Worm (Caenorhabditis elegans) whole organism, L2 larva: Measurements from ENCODE around the gene daf-7.

Experiments
- C34F6.9 ChIP-seq: fragments of 150-350 bp; optimal IDR thresholded peaks from 2 replicates; lab custom pipeline; 2014; ENCODE audit warnings: missing biosample characterization, missing genetic modification characterization
- F13H6.1 ChIP-seq: sonication (generic microtip); optimal IDR thresholded peaks from 2 replicates; lab custom pipeline; 2016; ENCODE audit warnings: missing genetic modification characterization, missing compliant biosample characterization
- R02D3.7 ChIP-seq: fragments of 150-350 bp; optimal IDR thresholded peaks from 2 replicates; lab custom pipeline; 2014; ENCODE audit warnings: missing biosample characterization, missing genetic modification characterization
- Y55F3AM.14 ChIP-seq: fragments of 200-800 bp; sonication (Bioruptor generic); optimal IDR thresholded peaks from 2 replicates; lab custom pipeline; 2018; ENCODE audit warnings: mild to moderate bottlenecking, missing genetic modification characterization, missing compliant biosample characterization
- ZK546.5 ChIP-seq: sonication (generic microtip); optimal IDR thresholded peaks from 2 replicates; lab custom pipeline; 2017; ENCODE audit warnings: missing biosample characterization, missing genetic modification characterization
- alr-1 ChIP-seq: fragments of 150-350 bp; optimal IDR thresholded peaks from 2 replicates; lab custom pipeline; 2014; ENCODE audit warnings: missing biosample characterization, missing genetic modification characterization
- ama-1 ChIP-seq: fragments of 150-350 bp; optimal IDR thresholded peaks from 2 replicates; lab custom pipeline; 2018; ENCODE audit warnings: inconsistent platforms
- blmp-1 ChIP-seq: sonication (generic microtip); optimal IDR thresholded peaks from 2 replicates; lab custom pipeline; 2017; ENCODE audit warnings: missing genetic modification characterization, mild to moderate bottlenecking, missing compliant biosample characterization, antibody characterized with exemption, moderate library complexity; ENCODE audit not compliant: insufficient read depth
- ceh-16 ChIP-seq: fragments of 150-350 bp; optimal IDR thresholded peaks from 2 replicates; lab custom pipeline; 2014; ENCODE audit warnings: missing biosample characterization, missing genetic modification characterization
- ceh-82 ChIP-seq: fragments of 150-350 bp; optimal IDR thresholded peaks from 2 replicates; lab custom pipeline; 2014; ENCODE audit warnings: missing biosample characterization, missing genetic modification characterization
- crh-2 ChIP-seq: sonication (generic microtip); optimal IDR thresholded peaks from 2 replicates; lab custom pipeline; 2017; ENCODE audit warnings: missing biosample characterization, missing genetic modification characterization
- dmd-4 ChIP-seq: sonication (generic microtip); optimal IDR thresholded peaks from 2 replicates; lab custom pipeline; 2017; ENCODE audit warnings: missing biosample characterization, missing genetic modification characterization
- egl-27 ChIP-seq: sonication (generic microtip); optimal IDR thresholded peaks from 3 replicates; lab custom pipeline; 2017; ENCODE audit warnings: missing biosample characterization, missing genetic modification reagents, missing genetic modification characterization
- elt-1 ChIP-seq: fragments of 150-350 bp; optimal IDR thresholded peaks from 2 replicates; lab custom pipeline; 2014; ENCODE audit warnings: missing biosample characterization, missing genetic modification characterization
- fos-1 ChIP-seq: fragments of 150-350 bp; optimal IDR thresholded peaks from 2 replicates; lab custom pipeline; 2014; ENCODE audit warnings: missing biosample characterization, missing genetic modification characterization
- gmeb-1 ChIP-seq: fragments of 150-350 bp; optimal IDR thresholded peaks from 2 replicates; lab custom pipeline; 2014; ENCODE audit warnings: missing biosample characterization, missing genetic modification characterization
- lin-11 ChIP-seq: fragments of 150-350 bp; sonication (generic microtip); optimal IDR thresholded peaks from 2 replicates; lab custom pipeline; 2014; ENCODE audit warnings: missing biosample characterization, missing genetic modification characterization, inconsistent platforms, mixed read lengths
- lsy-2 ChIP-seq, 2 experiments: fragments of 150-350 bp in 1 of 2; sonication (generic microtip) in 1 of 2; optimal IDR thresholded peaks; 2 replicates each; lab custom pipeline; 2014 to 2017; ENCODE audit warnings: missing biosample characterization in 2 of 2, missing genetic modification characterization in 2 of 2
- mdl-1 ChIP-seq, 2 experiments: fragments of 150-350 bp in 1 of 2; sonication (generic microtip) in 1 of 2; optimal IDR thresholded peaks; 2 replicates each; lab custom pipeline; 2017; ENCODE audit warnings: missing biosample characterization in 2 of 2, missing genetic modification characterization in 2 of 2
- nhr-10 ChIP-seq: sonication (generic microtip); optimal IDR thresholded peaks from 2 replicates; lab custom pipeline; 2017; ENCODE audit warnings: missing biosample characterization, missing genetic modification characterization
- nhr-11 ChIP-seq: fragments of 150-350 bp; optimal IDR thresholded peaks from 2 replicates; lab custom pipeline; 2014; ENCODE audit warnings: missing biosample characterization, missing genetic modification characterization
- nhr-12 ChIP-seq: fragments of 150-350 bp; optimal IDR thresholded peaks from 2 replicates; lab custom pipeline; 2014; ENCODE audit warnings: missing biosample characterization, missing genetic modification characterization
- nhr-129 ChIP-seq: fragments of 150-350 bp; optimal IDR thresholded peaks from 2 replicates; lab custom pipeline; 2014; ENCODE audit warnings: missing biosample characterization, missing genetic modification characterization
- nhr-21 ChIP-seq: fragments of 150-350 bp; optimal IDR thresholded peaks from 2 replicates; lab custom pipeline; 2014; ENCODE audit warnings: missing biosample characterization, missing genetic modification characterization
- nhr-23 ChIP-seq: fragments of 150-350 bp; optimal IDR thresholded peaks from 2 replicates; lab custom pipeline; 2014; ENCODE audit warnings: missing biosample characterization, missing genetic modification reagents, missing genetic modification characterization
- nhr-237 ChIP-seq: fragments of 150-350 bp; optimal IDR thresholded peaks from 2 replicates; lab custom pipeline; 2014; ENCODE audit warnings: missing biosample characterization, missing genetic modification characterization
- nhr-25 ChIP-seq: fragments of 150-350 bp; sonication (generic microtip); optimal IDR thresholded peaks from 3 replicates; lab custom pipeline; 2014; ENCODE audit warnings: missing biosample characterization, missing genetic modification characterization
- nhr-77 ChIP-seq: fragments of 150-350 bp; optimal IDR thresholded peaks from 2 replicates; lab custom pipeline; 2014; ENCODE audit warnings: missing biosample characterization, missing genetic modification characterization
- skn-1 ChIP-seq: sonication (generic microtip); optimal IDR thresholded peaks from 2 replicates; lab custom pipeline; 2017; ENCODE audit warnings: missing biosample characterization, missing genetic modification characterization
- sma-3 ChIP-seq: sonication (generic microtip); optimal IDR thresholded peaks from 2 replicates; lab custom pipeline; 2016; ENCODE audit warnings: missing genetic modification reagents, missing genetic modification characterization, missing compliant biosample characterization
- sma-9 ChIP-seq, 2 experiments: fragments of 150-350 bp in 1 of 2; sonication (generic microtip) in 1 of 2; optimal IDR thresholded peaks; 2 replicates each; lab custom pipeline; 2014 to 2016; ENCODE audit warnings: missing genetic modification characterization in 2 of 2, mild to moderate bottlenecking in 1 of 2, missing biosample characterization in 1 of 2, missing compliant biosample characterization in 1 of 2, missing genetic modification reagents in 1 of 2, moderate library complexity in 1 of 2
- snpc-4 ChIP-seq: fragments of 150-350 bp; optimal IDR thresholded peaks from 2 replicates; lab custom pipeline; 2014; ENCODE audit warnings: missing biosample characterization, missing genetic modification characterization
- unc-39 ChIP-seq: fragments of 150-350 bp; optimal IDR thresholded peaks from 2 replicates; lab custom pipeline; 2014; ENCODE audit warnings: missing biosample characterization, missing genetic modification characterization
- unc-55 ChIP-seq: fragments of 150-350 bp; sonication (generic microtip); optimal IDR thresholded peaks from 3 replicates; lab custom pipeline; 2014; ENCODE audit warnings: missing biosample characterization, missing genetic modification reagents, missing genetic modification characterization
- zag-1 ChIP-seq: fragments of 150-350 bp; optimal IDR thresholded peaks from 2 replicates; lab custom pipeline; 2014; ENCODE audit warnings: missing biosample characterization, missing genetic modification characterization
- ztf-1 ChIP-seq: fragments of 200-800 bp; sonication (Bioruptor generic); conservative IDR thresholded peaks from 2 replicates; pipeline ENCODE4 v1.3.6; 2022; ENCODE audit warnings: missing genetic modification characterization, missing compliant biosample characterization
- ztf-4 ChIP-seq: fragments of 150-350 bp; optimal IDR thresholded peaks from 2 replicates; lab custom pipeline; 2014; ENCODE audit warnings: missing biosample characterization, missing genetic modification characterization

daf-7 gene

DNA sequence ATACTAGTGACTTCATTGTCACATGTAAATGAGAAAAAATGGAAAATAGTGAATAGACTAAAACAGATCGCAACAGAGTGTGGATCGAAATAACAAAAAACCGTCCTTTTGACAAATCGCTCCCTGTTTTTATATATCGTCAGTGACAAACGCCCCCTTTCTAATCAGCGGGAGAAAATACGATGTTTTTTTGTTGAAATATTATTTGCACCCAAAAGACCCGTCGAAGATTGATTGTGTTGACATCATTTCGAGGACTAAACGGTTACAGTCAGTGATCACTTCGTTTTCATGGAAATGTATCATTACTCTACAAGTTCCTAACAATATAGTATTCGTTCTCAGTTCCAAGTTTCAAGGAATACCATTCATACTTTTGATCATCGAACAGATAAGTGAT, 27.8 kb downstream of the daf-7 start, which contains the start of gene dos-3:
dos-3 (minus strand) TSS at position 101 of the 400 bp plus-strand sequence.
- TF ChIP-seq unc-39 (tag; lab: Kevin White, UChicago), result no peak
- no peak for TF ChIP-seq zag-1 (tag; lab: Kevin White, UChicago)
- TF ChIP-seq blmp-1 (tag; lab: Kevin White, UChicago), result no peak
- TF ChIP-seq egl-27 (tag; lab: Kevin White, UChicago), result no peak
- no peak for TF ChIP-seq dmd-4

- TF ChIP-seq C34F6.9 (tag; lab: Kevin White, UChicago) (no peak), nhr-25 (tag; lab: Kevin White, UChicago) (no peak), dmd-4 (no peak), ceh-82 (no peak), sma-9 (GFP tag; optimal IDR thresholded peaks at IDR 0.05; lab: Kevin White, UChicago) (no peak), sma-9 (tag; optimal IDR thresholded peaks at IDR 0.05; lab: Kevin White, UChicago) (no peak), ama-1 (lab: Kevin White, UChicago) (no peak), fos-1 (tag; lab: Kevin White, UChicago) (no peak), nhr-12 (tag; lab: Kevin White, UChicago) (no peak), nhr-77 (tag; lab: Kevin White, UChicago) (no peak), crh-2 (tag; lab: Kevin White, UChicago) (no peak), Y55F3AM.14 (GFP tag; lab: Kevin White, UChicago) (no peak), nhr-23 (tag; lab: Kevin White, UChicago) (no peak), nhr-11 (tag; lab: Kevin White, UChicago) (no peak), alr-1 (tag; lab: Kevin White, UChicago) (no peak), lin-11 (no peak), snpc-4 (tag; lab: Kevin White, UChicago) (no peak), nhr-237 (tag; lab: Kevin White, UChicago) (no peak)
Measured at ce11 chrIII:841177-841576, 29.5 kb downstream of the daf-7 start, which contains the start of gene K02F3.9. Gene K02F3.9 (minus strand): TSS chrIII:841366.

DNA sequence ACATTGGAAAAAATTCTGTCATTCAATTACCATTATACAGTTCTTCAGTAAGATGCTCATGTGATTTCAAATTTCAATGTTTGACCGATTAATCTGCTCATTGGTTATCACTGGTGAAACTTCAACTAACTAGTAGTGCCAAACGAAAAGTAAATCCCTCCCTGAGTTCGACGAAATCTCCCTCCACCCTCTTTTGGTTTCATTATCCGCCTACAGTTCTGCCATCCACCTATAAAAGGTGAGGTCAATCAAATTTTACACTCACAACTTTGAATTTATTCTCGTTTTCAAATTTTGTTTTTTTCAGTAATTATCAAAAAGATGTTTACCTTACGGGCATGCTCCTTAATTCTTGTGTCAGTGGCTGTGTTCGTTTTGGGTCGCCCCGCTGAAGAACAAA, 31.0 kb downstream of the daf-7 start, which contains the start of gene far-8:
far-8 (plus strand) TSS at position 301 of the 400 bp plus-strand sequence.
- TF ChIP-seq ama-1 (lab: Kevin White, UChicago) (no peak), skn-1 (tag; lab: Kevin White, UChicago) (no peak)
- TF ChIP-seq, all 48 proteins: peak for 0

ce11 chrIII:843999-844398, 32.4 kb downstream of the daf-7 start:
- TF ChIP-seq nhr-25 (tag; lab: Kevin White, UChicago) (peak; percentile 35), unc-55 (GFP tag; lab: Kevin White, UChicago) (no peak), egl-27 (tag; lab: Kevin White, UChicago) (no peak), nhr-21 (peak; percentile 71), lin-11 (peak; percentile 3), elt-1 (tag; lab: Kevin White, UChicago) (no peak), nhr-129 (tag; lab: Kevin White, UChicago) (peak; percentile 51), lsy-2 (tag; optimal IDR thresholded peaks at IDR 0.05; lab: Kevin White, UChicago) (peak in 1 of 2 experiments; percentile 18), sma-9 (GFP tag; optimal IDR thresholded peaks at IDR 0.05; lab: Kevin White, UChicago) (peak; percentile 65), sma-9 (tag; optimal IDR thresholded peaks at IDR 0.05; lab: Kevin White, UChicago) (no peak), gmeb-1 (tag; lab: Kevin White, UChicago) (no peak), C34F6.9 (tag; lab: Kevin White, UChicago) (peak; percentile 19), fos-1 (tag; lab: Kevin White, UChicago) (peak; percentile 68)

DNA sequence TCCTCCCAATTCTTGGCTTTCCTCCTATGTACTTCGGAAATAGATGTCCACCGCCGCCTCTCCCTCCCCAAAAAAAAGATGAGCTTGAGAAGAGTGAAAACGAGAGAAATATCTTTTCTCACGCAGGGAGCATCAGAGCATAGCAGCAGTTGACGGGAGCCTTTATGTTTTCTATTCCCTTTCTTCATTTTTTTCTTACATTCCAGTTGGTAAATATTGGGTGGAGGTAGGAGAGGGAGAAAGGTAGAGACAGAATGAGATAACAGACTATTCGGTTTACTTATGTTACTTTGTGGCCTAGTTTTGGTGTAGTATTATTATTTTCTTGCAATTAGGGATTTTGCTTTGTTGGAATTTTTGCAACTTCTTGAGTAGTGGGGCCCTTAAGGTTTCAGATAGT, 32.9 kb downstream of the daf-7 start:
- TF ChIP-seq C34F6.9 (tag; lab: Kevin White, UChicago), result peak; percentile 2
- TF ChIP-seq dmd-4, result no peak
- peak; percentile 5 for TF ChIP-seq unc-55 (GFP tag; lab: Kevin White, UChicago)
- TF ChIP-seq ceh-16 (tag; lab: Kevin White, UChicago), result no peak
- TF ChIP-seq nhr-10 (tag; lab: Kevin White, UChicago), result no peak
- TF ChIP-seq nhr-129 (tag; lab: Kevin White, UChicago), result peak; percentile 48

- TF ChIP-seq nhr-12 (tag; lab: Kevin White, UChicago) (no peak), lin-11 (no peak), nhr-25 (tag; lab: Kevin White, UChicago) (peak; percentile 69), F13H6.1 (tag; lab: Kevin White, UChicago) (peak; percentile 2), nhr-21 (peak; percentile 92), nhr-129 (tag; lab: Kevin White, UChicago) (peak; percentile 66), elt-1 (tag; lab: Kevin White, UChicago) (no peak), R02D3.7 (tag; lab: Kevin White, UChicago) (no peak), mdl-1 (tag; optimal IDR thresholded peaks at IDR 0.05; lab: Kevin White, UChicago) (peak in 1 of 2 experiments; percentile 51), unc-55 (GFP tag; lab: Kevin White, UChicago) (peak; percentile 87), gmeb-1 (tag; lab: Kevin White, UChicago) (peak; percentile 93), lsy-2 (tag; optimal IDR thresholded peaks at IDR 0.05; lab: Kevin White, UChicago) (peak; percentile 13 to 66), ceh-82 (no peak), ceh-16 (tag; lab: Kevin White, UChicago) (no peak), crh-2 (tag; lab: Kevin White, UChicago) (peak; percentile 73), fos-1 (tag; lab: Kevin White, UChicago) (peak; percentile 47), snpc-4 (tag; lab: Kevin White, UChicago) (no peak), blmp-1 (tag; lab: Kevin White, UChicago) (peak; percentile 42), C34F6.9 (tag; lab: Kevin White, UChicago) (peak; percentile 50), ztf-4 (tag; lab: Kevin White, UChicago) (no peak), ztf-1 (no peak), ama-1 (lab: Kevin White, UChicago) (no peak), ZK546.5 (tag; lab: Kevin White, UChicago) (no peak), nhr-23 (tag; lab: Kevin White, UChicago) (no peak), sma-9 (GFP tag; optimal IDR thresholded peaks at IDR 0.05; lab: Kevin White, UChicago) (peak; percentile 83), sma-9 (tag; optimal IDR thresholded peaks at IDR 0.05; lab: Kevin White, UChicago) (no peak), sma-3 (GFP tag; lab: Kevin White, UChicago) (peak; percentile 36)
Measured at ce11 chrIII:845485-845884, 33.8 kb downstream of the daf-7 start, which contains the start of gene K02F3.2. Gene K02F3.2 (plus strand): TSS chrIII:845841.
